Fruit fly (Drosophila melanogaster): ENCODE data around the gene IPIP.

dm6 chr2L:6070656-6071231 is 22.9 kb downstream of the IPIP start, which contains the start of the genes CG9154 and Kr-h2:
- peak; percentile 11 for TF ChIP-seq Jra (GFP tag; optimal IDR thresholded peaks at IDR 0.05)
- TF ChIP-seq usp (GFP tag; optimal IDR thresholded peaks at IDR 0.05), result no peak
- TF ChIP-seq lola (GFP tag; optimal IDR thresholded peaks at IDR 0.05), result no peak
- TF ChIP-seq jim (GFP tag; optimal IDR thresholded peaks at IDR 0.05), result no peak
- TF ChIP-seq Myc (optimal IDR thresholded peaks at IDR 0.05), result peak; percentile 49
- no peak for TF ChIP-seq Hr83 (GFP tag; optimal IDR thresholded peaks at IDR 0.05; ENCODE audit: poor library complexity, severe bottlenecking)
- peak; percentile 70 for TF ChIP-seq HLH106 (tag; optimal IDR thresholded peaks at IDR 0.05)
- no peak for TF ChIP-seq OdsH (GFP tag; optimal IDR thresholded peaks at IDR 0.05)
- no peak for TF ChIP-seq Hr78 (GFP tag; optimal IDR thresholded peaks at IDR 0.05)
- peak; percentile 49 for TF ChIP-seq fru (GFP tag; optimal IDR thresholded peaks at IDR 0.05)
